Worm (Caenorhabditis elegans) whole organism, L2 larva: ENCODE results near the gene math-39.

Experiments
- elt-3 ChIP-seq: sonication (generic microtip); optimal IDR thresholded peaks from 2 replicates; lab custom pipeline; 2017; ENCODE audit warnings: missing biosample characterization, missing genetic modification characterization
- fos-1 ChIP-seq: fragments of 150-350 bp; optimal IDR thresholded peaks from 2 replicates; lab custom pipeline; 2014; ENCODE audit warnings: missing biosample characterization, missing genetic modification characterization
- lsy-2 ChIP-seq, 2 experiments: fragments of 150-350 bp in 1 of 2; sonication (generic microtip) in 1 of 2; optimal IDR thresholded peaks; 2 replicates each; lab custom pipeline; 2014 to 2017; ENCODE audit warnings: missing biosample characterization in 2 of 2, missing genetic modification characterization in 2 of 2
- mbf-1 ChIP-seq: sonication (generic microtip); optimal IDR thresholded peaks from 2 replicates; lab custom pipeline; 2017; ENCODE audit warnings: missing biosample characterization, missing genetic modification characterization
- mdl-1 ChIP-seq, 2 experiments: fragments of 150-350 bp in 1 of 2; sonication (generic microtip) in 1 of 2; optimal IDR thresholded peaks; 2 replicates each; lab custom pipeline; 2017; ENCODE audit warnings: missing biosample characterization in 2 of 2, missing genetic modification characterization in 2 of 2
- nhr-12 ChIP-seq: fragments of 150-350 bp; optimal IDR thresholded peaks from 2 replicates; lab custom pipeline; 2014; ENCODE audit warnings: missing biosample characterization, missing genetic modification characterization
- nhr-237 ChIP-seq: fragments of 150-350 bp; optimal IDR thresholded peaks from 2 replicates; lab custom pipeline; 2014; ENCODE audit warnings: missing biosample characterization, missing genetic modification characterization
- nhr-77 ChIP-seq: fragments of 150-350 bp; optimal IDR thresholded peaks from 2 replicates; lab custom pipeline; 2014; ENCODE audit warnings: missing biosample characterization, missing genetic modification characterization
- unc-62 ChIP-seq: fragments of 150-350 bp; optimal IDR thresholded peaks from 2 replicates; lab custom pipeline; 2014; ENCODE audit warnings: missing biosample characterization, missing genetic modification reagents, missing genetic modification characterization
- zag-1 ChIP-seq: fragments of 150-350 bp; optimal IDR thresholded peaks from 2 replicates; lab custom pipeline; 2014; ENCODE audit warnings: missing biosample characterization, missing genetic modification characterization

DNA sequence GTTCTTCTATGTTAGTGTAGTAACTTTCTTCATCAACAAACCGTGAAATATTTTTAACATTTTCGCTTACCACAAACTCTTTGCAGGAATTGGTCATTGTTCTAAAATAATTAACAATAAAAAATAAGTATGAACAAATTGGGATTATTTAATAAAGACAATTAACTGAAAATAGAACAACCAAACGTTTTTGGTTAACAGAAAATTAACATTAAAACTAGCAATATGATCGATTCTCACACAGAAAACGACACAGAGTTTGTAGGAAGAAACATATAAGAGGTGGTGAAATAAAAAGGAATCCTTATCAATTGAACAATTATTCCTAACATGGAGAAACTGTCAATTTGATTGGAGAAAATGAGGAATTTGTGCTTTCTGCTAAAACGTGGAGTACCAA, 46.5 kb downstream of the math-39 start, which contains the start of gene math-16:
- no peak for TF ChIP-seq zag-1 (tag; lab: Kevin White, UChicago)
- TF ChIP-seq elt-3 (tag; lab: Kevin White, UChicago), result no peak
- TF ChIP-seq mdl-1 (tag; optimal IDR thresholded peaks at IDR 0.05; lab: Kevin White, UChicago), result no peak
- no peak for TF ChIP-seq lsy-2 (tag; optimal IDR thresholded peaks at IDR 0.05; lab: Kevin White, UChicago)
- no peak for TF ChIP-seq fos-1 (tag; lab: Kevin White, UChicago)
- no peak for TF ChIP-seq nhr-77 (tag; lab: Kevin White, UChicago)
- TF ChIP-seq unc-62 (GFP tag; lab: Kevin White, UChicago), result no peak
- no peak for TF ChIP-seq nhr-12 (tag; lab: Kevin White, UChicago)
- TF ChIP-seq nhr-237 (tag; lab: Kevin White, UChicago), result no peak
- TF ChIP-seq mbf-1 (tag; lab: Kevin White, UChicago), result no peak
